Worm (Caenorhabditis elegans): Measurements from ENCODE around the gene srd-56.

srd-56 gene

ce11 chrII:7200051-7200599 is 2.9 kb downstream of the srd-56 start, which contains the start of gene pcrg-1 (continued):
- TF ChIP-seq F49E8.2 (tag; optimal IDR thresholded peaks at IDR 0.05; ENCODE audit: insufficient read depth) (peak; percentile 76), Y79H2A.3 (GFP tag; conservative IDR thresholded peaks at IDR 0.05) (no peak), lin-54 (GFP tag; optimal IDR thresholded peaks at IDR 0.05) (peak; percentile 76), ztf-18 (tag; optimal IDR thresholded peaks at IDR 0.05) (peak; percentile 84), Y53G8AR.9 (GFP tag; conservative IDR thresholded peaks at IDR 0.05) (peak; percentile 80), mel-28 (tag; optimal IDR thresholded peaks at IDR 0.05; ENCODE audit: borderline replicate concordance) (no peak), tbx-9 (tag; optimal IDR thresholded peaks at IDR 0.05; ENCODE audit: borderline replicate concordance) (no peak), atf-7 (tag; optimal IDR thresholded peaks at IDR 0.05) (peak; percentile 56), sea-2 (GFP tag; IDR thresholded peaks at IDR 0.05) (peak; percentile 72; the same call in 1 of the 2 replicates), B0336.3 (GFP tag; IDR thresholded peaks at IDR 0.05) (peak; percentile 89), B0019.2 (GFP tag; conservative IDR thresholded peaks at IDR 0.05) (no peak)

- TF ChIP-seq Y79H2A.3 (GFP tag; conservative IDR thresholded peaks at IDR 0.05) (no peak), lsy-27 (tag; optimal IDR thresholded peaks at IDR 0.05; ENCODE audit: borderline replicate concordance, insufficient read depth) (no peak), ztf-26 (tag; optimal IDR thresholded peaks at IDR 0.05) (no peak), madf-3 (GFP tag; IDR thresholded peaks at IDR 0.05) (no peak), Y67H2A.10 (GFP tag; conservative IDR thresholded peaks at IDR 0.05) (no peak), K11D2.4 (GFP tag; IDR thresholded peaks at IDR 0.05) (no peak), lag-1 (GFP tag; IDR thresholded peaks at IDR 0.05) (no peak), bed-2 (GFP tag; IDR thresholded peaks at IDR 0.05) (no peak), mes-4 (tag; optimal IDR thresholded peaks at IDR 0.05) (no peak), ztf-22 (GFP tag; optimal IDR thresholded peaks at IDR 0.05) (no peak), F23B12.7 (tag; optimal IDR thresholded peaks at IDR 0.05; ENCODE audit: insufficient read depth) (no peak), nfyb-1 (GFP tag; IDR thresholded peaks at IDR 0.05) (no peak), F33H1.4 (GFP tag; IDR thresholded peaks at IDR 0.05) (no peak), attf-5 (GFP tag; optimal IDR thresholded peaks at IDR 0.05) (no peak), ztf-25 (GFP tag; IDR thresholded peaks at IDR 0.05) (no peak)
Measured at ce11 chrII:7199308-7199707, 3.7 kb downstream of the srd-56 start, which contains the start of gene E04F6.6. E04F6.6 (minus strand) TSS chrII:7199565.

- 0 out of 2 replicates have a peak, but pooled peaks have one; percentile 28 for TF ChIP-seq pbrm-1 (GFP tag; IDR thresholded peaks at IDR 0.05)
- TF ChIP-seq chd-7 (tag; optimal IDR thresholded peaks at IDR 0.05) = no peak
- TF ChIP-seq F49E8.2 (tag; optimal IDR thresholded peaks at IDR 0.05; ENCODE audit: insufficient read depth) = no peak
Measured at ce11 chrII:7197434-7197833, 5.6 kb downstream of the srd-56 start.

ce11 chrII:7196040-7196439 is 7.0 kb downstream of the srd-56 start, which contains the start of gene maoc-1:
maoc-1 (plus strand) TSS chrII:7196276.
- TF ChIP-seq B0261.1 (tag; optimal IDR thresholded peaks at IDR 0.05) = no peak
- no peak for TF ChIP-seq ceh-91 (GFP tag; IDR thresholded peaks at IDR 0.05)
- peak; percentile 39 for TF ChIP-seq nhr-80 (tag; optimal IDR thresholded peaks at IDR 0.05)

ce11 chrII:7195541-7195940 is 7.5 kb downstream of the srd-56 start, which contains the start of gene acdh-12:
acdh-12 (minus strand) TSS chrII:7195641.
- TF ChIP-seq madf-8 (GFP tag; conservative IDR thresholded peaks at IDR 0.05) = no peak
- TF ChIP-seq athp-1 (tag; optimal IDR thresholded peaks at IDR 0.05) = peak; percentile 81
- TF ChIP-seq lin-26 (GFP tag; IDR thresholded peaks at IDR 0.05) = no peak
- no peak for TF ChIP-seq ztf-26 (tag; optimal IDR thresholded peaks at IDR 0.05)
